Worm (Caenorhabditis elegans) whole organism, L3 larva: ENCODE measurements around the gene adt-3.

Source experiments
- ceh-28 ChIP-seq: fragments of 150-350 bp; optimal IDR thresholded peaks from 2 replicates; lab custom pipeline; 2014; ENCODE audit warnings: missing biosample characterization, missing genetic modification reagents, missing genetic modification characterization
- ceh-9 ChIP-seq: sonication (generic microtip); optimal IDR thresholded peaks from 2 replicates; lab custom pipeline; 2018; ENCODE audit warnings: missing biosample characterization, missing genetic modification characterization
- nhr-237 ChIP-seq: fragments of 150-350 bp; optimal IDR thresholded peaks from 2 replicates; lab custom pipeline; 2014; ENCODE audit warnings: missing biosample characterization, missing genetic modification characterization
- pha-4 ChIP-seq: fragments of 150-350 bp; optimal IDR thresholded peaks from 2 replicates; lab custom pipeline; 2014; ENCODE audit warnings: missing biosample characterization, missing genetic modification reagents, missing genetic modification characterization
- pqm-1 ChIP-seq: fragments of 150-350 bp; optimal IDR thresholded peaks from 2 replicates; lab custom pipeline; 2017; ENCODE audit warnings: missing biosample characterization, missing genetic modification characterization, inconsistent platforms
- snpc-4 ChIP-seq: fragments of 150-350 bp; optimal IDR thresholded peaks from 2 replicates; lab custom pipeline; 2014; ENCODE audit warnings: missing biosample characterization, missing genetic modification characterization

- no peak for TF ChIP-seq nhr-237 (tag; lab: Kevin White, UChicago)
- TF ChIP-seq snpc-4 (tag; lab: Kevin White, UChicago): no peak
- TF ChIP-seq ceh-9 (tag; lab: Kevin White, UChicago): no peak
- no peak for TF ChIP-seq ceh-28 (tag; lab: Kevin White, UChicago)
- no peak for TF ChIP-seq pha-4 (tag; lab: Kevin White, UChicago)
- no peak for TF ChIP-seq pqm-1 (tag; lab: Kevin White, UChicago)
Observed at ce11 chrX:3959221-3959620, 27.8 kb downstream of the adt-3 start.
